Fruit fly (Drosophila melanogaster): ENCODE results near the gene CG14671.

The CG14671 gene

DNA sequence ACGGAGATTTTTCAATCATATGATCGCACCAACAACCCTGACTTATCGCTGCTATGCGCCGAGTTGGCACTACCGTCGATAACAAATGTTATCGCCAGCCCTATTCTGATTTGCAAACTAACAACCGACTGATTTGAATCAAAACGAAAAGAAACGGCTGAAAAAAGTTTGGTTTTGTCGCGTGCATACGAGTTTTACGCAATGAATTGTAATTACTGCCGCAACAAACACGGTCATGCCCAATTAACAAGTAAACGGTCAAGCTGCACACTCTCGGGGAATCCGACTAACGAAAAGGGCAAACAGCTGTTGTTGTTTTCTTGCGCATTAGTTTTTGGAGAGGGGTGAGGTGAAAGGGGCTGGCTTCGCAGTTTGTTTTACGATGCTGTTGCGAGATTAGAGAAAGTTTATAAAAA lies at the start of gene CG14671, which contains the start of gene CG12746:
TSS of gene CG14671 (minus strand) at position 41 of the 416 bp plus-strand sequence.
TSS of gene CG12746 (plus strand) at position 91 of the 416 bp plus-strand sequence.
- TF ChIP-seq achi (GFP tag; optimal IDR thresholded peaks at IDR 0.05) (no peak), eg (GFP tag; IDR thresholded peaks at IDR 0.05) (no peak), Gug (GFP tag; IDR thresholded peaks at IDR 0.05) (no peak), fkh (GFP tag; optimal IDR thresholded peaks at IDR 0.05) (peak; percentile 82), Hr38 (GFP tag; optimal IDR thresholded peaks at IDR 0.05) (no peak), CG8319 (GFP tag; optimal IDR thresholded peaks at IDR 0.05) (no peak), CG3032 (tag; optimal IDR thresholded peaks at IDR 0.05) (no peak), pdm3 (GFP tag; optimal IDR thresholded peaks at IDR 0.05) (no peak), esn (GFP tag; optimal IDR thresholded peaks at IDR 0.05) (peak; percentile 10)

DNA sequence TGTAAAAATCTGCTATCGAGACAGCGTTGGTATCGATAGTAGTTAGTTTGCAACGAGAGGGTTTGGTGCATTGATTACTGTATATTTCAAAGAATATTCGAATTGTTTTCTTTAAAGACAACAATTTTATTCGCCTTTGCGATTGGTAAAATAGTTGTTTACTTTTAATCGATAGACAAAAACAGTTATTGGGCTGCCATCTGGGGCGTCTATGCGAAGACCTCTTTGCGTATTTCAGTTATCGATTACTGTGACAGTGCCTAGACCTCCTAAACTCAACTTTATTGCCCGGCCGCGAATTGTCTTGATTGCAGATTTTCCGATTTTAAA lies 48.5 kb upstream of the CG14671 start, which contains the start of gene Atu:
TSS of gene Atu (plus strand) at position 245 of the 330 bp plus-strand sequence.
- peak; percentile 65 for TF ChIP-seq svp (GFP tag)
- peak; percentile 46 for TF ChIP-seq esn (GFP tag; optimal IDR thresholded peaks at IDR 0.05)
- peak; percentile 17 for TF ChIP-seq Met (GFP tag; optimal IDR thresholded peaks at IDR 0.05)
- no peak for TF ChIP-seq CG8632 (GFP tag; optimal IDR thresholded peaks at IDR 0.05)
- TF ChIP-seq CG31627 (GFP tag; optimal IDR thresholded peaks at IDR 0.05): peak; percentile 32
- no peak for TF ChIP-seq CG6792 (GFP tag; optimal IDR thresholded peaks at IDR 0.05)
- TF ChIP-seq lz (GFP tag; optimal IDR thresholded peaks at IDR 0.05): peak; percentile 29
- TF ChIP-seq Hr39 (GFP tag; optimal IDR thresholded peaks at IDR 0.05): peak; percentile 23
- no peak for TF ChIP-seq eg (GFP tag; IDR thresholded peaks at IDR 0.05)
- TF ChIP-seq Lpt (GFP tag; optimal IDR thresholded peaks at IDR 0.05): no peak
- TF ChIP-seq Eip75B (GFP tag; optimal IDR thresholded peaks at IDR 0.05): peak; percentile 26
- TF ChIP-seq cyc (GFP tag; optimal IDR thresholded peaks at IDR 0.05): peak; percentile 6
- peak; percentile 55 for TF ChIP-seq Sox14 (GFP tag; optimal IDR thresholded peaks at IDR 0.05)
- no peak for TF ChIP-seq CG6276 (GFP tag; optimal IDR thresholded peaks at IDR 0.05)
- TF ChIP-seq achi (GFP tag; optimal IDR thresholded peaks at IDR 0.05): peak; percentile 11
- peak; percentile 86 for TF ChIP-seq fkh (GFP tag; optimal IDR thresholded peaks at IDR 0.05)
- TF ChIP-seq Gug (GFP tag; IDR thresholded peaks at IDR 0.05): no peak

DNA sequence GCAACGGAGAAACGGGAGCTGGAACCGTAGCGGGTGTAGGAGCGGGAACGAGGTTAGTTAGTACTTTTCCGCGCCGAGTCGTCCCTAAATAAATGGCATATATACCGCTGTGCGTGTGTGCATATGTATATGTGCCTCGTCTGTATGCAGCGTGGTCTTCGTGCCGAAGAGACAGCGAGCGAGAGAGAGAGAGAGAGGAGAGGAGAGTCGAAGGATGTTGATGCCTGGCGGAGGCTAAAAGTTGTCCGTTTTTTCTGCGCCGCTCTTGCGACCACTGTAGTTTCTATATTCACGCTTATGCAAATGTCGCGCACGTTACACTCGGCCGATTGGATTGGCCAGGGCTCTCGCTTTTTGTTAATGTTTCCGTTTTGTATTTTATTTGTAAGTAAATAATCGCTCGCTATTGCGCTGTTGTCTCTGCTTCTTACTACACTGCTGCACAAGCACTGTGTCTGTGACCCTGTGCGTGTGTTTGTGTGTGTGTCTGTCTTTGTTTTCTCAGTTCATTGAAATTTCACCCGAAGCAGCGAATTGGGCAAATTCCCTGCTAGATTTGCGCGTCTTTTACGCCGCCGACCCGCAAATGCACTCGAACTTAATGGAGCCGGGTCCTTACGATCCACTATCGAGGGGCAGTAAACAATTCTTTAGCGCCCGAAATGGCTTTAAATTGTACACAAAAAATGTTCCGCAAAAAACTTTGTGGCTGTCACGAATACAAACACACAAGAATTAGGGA lies 47.9 kb upstream of the CG14671 start, which contains the start of gene Rga:
TSS of gene Rga (minus strand) at position 741 of the 742 bp plus-strand sequence.
- TF ChIP-seq fd85E (GFP tag; optimal IDR thresholded peaks at IDR 0.05) (peak; percentile 28), CG4318 (GFP tag; optimal IDR thresholded peaks at IDR 0.05) (no peak), esn (GFP tag; optimal IDR thresholded peaks at IDR 0.05) (no peak), spab (GFP tag; optimal IDR thresholded peaks at IDR 0.05) (no peak), net (GFP tag; optimal IDR thresholded peaks at IDR 0.05) (no peak), CG3032 (tag; optimal IDR thresholded peaks at IDR 0.05) (no peak), CG10631 (GFP tag; optimal IDR thresholded peaks at IDR 0.05) (no peak), Lpt (GFP tag; optimal IDR thresholded peaks at IDR 0.05) (no peak), CG3919 (GFP tag; optimal IDR thresholded peaks at IDR 0.05) (no peak), CG6792 (GFP tag; optimal IDR thresholded peaks at IDR 0.05) (no peak), Met (GFP tag; optimal IDR thresholded peaks at IDR 0.05) (no peak), acj6 (GFP tag; optimal IDR thresholded peaks at IDR 0.05) (no peak), Smox (GFP tag; optimal IDR thresholded peaks at IDR 0.05) (no peak), lz (GFP tag; optimal IDR thresholded peaks at IDR 0.05) (no peak), CG32006 (GFP tag; optimal IDR thresholded peaks at IDR 0.05) (no peak), Eip93F (GFP tag; optimal IDR thresholded peaks at IDR 0.05) (no peak), CG6163 (GFP tag; IDR thresholded peaks at IDR 0.05) (no peak), eg (GFP tag; IDR thresholded peaks at IDR 0.05) (no peak), CG11294 (GFP tag; IDR thresholded peaks at IDR 0.05) (no peak), vri (GFP tag; optimal IDR thresholded peaks at IDR 0.05) (peak; percentile 31), CG10669 (GFP tag; optimal IDR thresholded peaks at IDR 0.05) (no peak), svp (GFP tag) (peak; percentile 86), OdsH (GFP tag; optimal IDR thresholded peaks at IDR 0.05) (no peak), CG8119 (GFP tag; IDR thresholded peaks at IDR 0.05) (no peak), cyc (GFP tag; optimal IDR thresholded peaks at IDR 0.05) (no peak), fd59A (GFP tag; optimal IDR thresholded peaks at IDR 0.05) (no peak), CG6808 (GFP tag; optimal IDR thresholded peaks at IDR 0.05) (no peak), Eip78C (GFP tag) (peak; percentile 48), CG6276 (GFP tag; optimal IDR thresholded peaks at IDR 0.05) (no peak), CG16779 (tag; optimal IDR thresholded peaks at IDR 0.05) (no peak), Sox14 (GFP tag; optimal IDR thresholded peaks at IDR 0.05) (peak; percentile 67), CG15336 (GFP tag; IDR thresholded peaks at IDR 0.05) (no peak), CG6854 (GFP tag; optimal IDR thresholded peaks at IDR 0.05) (peak; percentile 22), Ets96B (tag; optimal IDR thresholded peaks at IDR 0.05) (no peak), salr (GFP tag; optimal IDR thresholded peaks at IDR 0.05) (no peak), Hr4 (GFP tag; optimal IDR thresholded peaks at IDR 0.05) (no peak)
